Fruit fly (Drosophila melanogaster) whole organism, embryonic: ENCODE results near the gene CG5056.

ENCODE experiments used
- Ada2b ChIP-seq: fragments of 200-800 bp; sonication (Bioruptor generic); IDR thresholded peaks from 2 replicates; pipeline ENCODE4 v1.3.6; 2022; ENCODE audit warnings: missing biosample characterization, missing genetic modification characterization
- BEAF-32 ChIP-seq: fragments of 200-800 bp; sonication (Bioruptor generic); optimal IDR thresholded peaks from 3 replicates; lab custom pipeline; 2017; ENCODE audit warnings: missing biosample characterization, missing genetic modification characterization, mild to moderate bottlenecking, moderate library complexity, missing genetic modification reagents
- CG12236 ChIP-seq: fragments of 200-800 bp; sonication (Bioruptor generic); optimal IDR thresholded peaks from 2 replicates; lab custom pipeline; 2016; ENCODE audit warnings: missing biosample characterization, missing genetic modification characterization
- CG13287 ChIP-seq: fragments of 200-800 bp; sonication (Bioruptor generic); IDR thresholded peaks from 2 replicates; pipeline ENCODE4 v1.3.6; 2022; ENCODE audit warnings: missing biosample characterization, missing genetic modification characterization; ENCODE audit not compliant: partially characterized antibody
- CG17328 ChIP-seq: fragments of 200-800 bp; sonication (Bioruptor generic); IDR thresholded peaks from 2 replicates; pipeline ENCODE4 v1.3.6; 2022; ENCODE audit warnings: missing biosample characterization, missing genetic modification characterization
- CG17612 ChIP-seq: fragments of 200-800 bp; sonication (Bioruptor generic); IDR thresholded peaks from 2 replicates; pipeline ENCODE4 v1.3.6; 2022; ENCODE audit warnings: missing biosample characterization, missing genetic modification characterization
- CG1792 ChIP-seq: fragments of 200-800 bp; sonication (Bioruptor generic); optimal IDR thresholded peaks from 2 replicates; lab custom pipeline; 2016; ENCODE audit warnings: missing biosample characterization, missing genetic modification characterization
- CG18599 ChIP-seq: fragments of 200-800 bp; sonication (Bioruptor generic); optimal IDR thresholded peaks from 3 replicates; lab custom pipeline; 2017; ENCODE audit warnings: missing biosample characterization, missing genetic modification characterization, mild to moderate bottlenecking, moderate library complexity, missing genetic modification reagents
- CG30020 ChIP-seq: fragments of 200-800 bp; optimal IDR thresholded peaks from 2 replicates; lab custom pipeline; 2019; ENCODE audit warnings: missing biosample characterization, mild to moderate bottlenecking, missing genetic modification characterization, moderate library complexity
- CG32767 ChIP-seq: fragments of 200-800 bp; sonication (Bioruptor generic); IDR thresholded peaks from 2 replicates; pipeline ENCODE4 v1.3.6; 2022; ENCODE audit warnings: missing biosample characterization, missing genetic modification characterization
- CG3281 ChIP-seq: fragments of 200-800 bp; sonication (Bioruptor generic); optimal IDR thresholded peaks from 3 replicates; lab custom pipeline; 2017; ENCODE audit warnings: missing biosample characterization, mild to moderate bottlenecking, missing genetic modification characterization
- CG3838 ChIP-seq: fragments of 200-800 bp; sonication (Bioruptor generic); optimal IDR thresholded peaks from 3 replicates; lab custom pipeline; 2016; ENCODE audit warnings: missing biosample characterization, missing genetic modification characterization
- CG5180 ChIP-seq: fragments of 200-800 bp; sonication (Bioruptor generic); optimal IDR thresholded peaks from 3 replicates; lab custom pipeline; 2017; ENCODE audit warnings: missing biosample characterization, missing genetic modification characterization, mild to moderate bottlenecking, moderate library complexity, missing genetic modification reagents
- CG6765 ChIP-seq: fragments of 200-800 bp; sonication (Bioruptor generic); optimal IDR thresholded peaks from 3 replicates; lab custom pipeline; 2017; ENCODE audit warnings: missing biosample characterization, mild to moderate bottlenecking, missing genetic modification characterization
- CG6813 ChIP-seq: fragments of 200-800 bp; sonication (Bioruptor generic); optimal IDR thresholded peaks from 2 replicates; lab custom pipeline; 2017; ENCODE audit warnings: missing biosample characterization, missing genetic modification characterization, mild to moderate bottlenecking, moderate library complexity, missing genetic modification reagents
- CG9215 ChIP-seq: fragments of 200-800 bp; sonication (Bioruptor generic); IDR thresholded peaks from 2 replicates; pipeline ENCODE4 v1.3.6; 2022; ENCODE audit warnings: missing biosample characterization, missing genetic modification characterization
- CG9797 ChIP-seq: fragments of 200-800 bp; sonication (Bioruptor generic); optimal IDR thresholded peaks from 3 replicates; lab custom pipeline; 2018; ENCODE audit warnings: missing biosample characterization, mild to moderate bottlenecking, missing genetic modification characterization
- D19B ChIP-seq: fragments of 200-800 bp; sonication (Bioruptor generic); optimal IDR thresholded peaks from 2 replicates; lab custom pipeline; 2017; ENCODE audit warnings: missing biosample characterization, mild to moderate bottlenecking, missing genetic modification characterization
- Fer2 ChIP-seq: fragments of 200-800 bp; sonication (Bioruptor generic); optimal IDR thresholded peaks from 2 replicates; lab custom pipeline; 2018; ENCODE audit warnings: missing biosample characterization, mild to moderate bottlenecking, missing genetic modification characterization, moderate library complexity
- Hmr ChIP-seq: fragments of 200-800 bp; sonication (Bioruptor generic); optimal IDR thresholded peaks from 3 replicates; lab custom pipeline; 2017; ENCODE audit warnings: mild to moderate bottlenecking, missing biosample characterization, missing genetic modification reagents, missing genetic modification characterization
- Lim3 ChIP-seq: fragments of 200-800 bp; sonication (Bioruptor generic); IDR thresholded peaks from 2 replicates; pipeline ENCODE4 v1.3.6; 2022; ENCODE audit warnings: missing biosample characterization, missing genetic modification characterization
- MESR4 ChIP-seq: fragments of 200-800 bp; sonication (Bioruptor generic); optimal IDR thresholded peaks from 2 replicates; lab custom pipeline; 2018; ENCODE audit warnings: missing biosample characterization, mild to moderate bottlenecking, missing genetic modification characterization, moderate library complexity
- Meics ChIP-seq: fragments of 200-800 bp; sonication (Bioruptor generic); optimal IDR thresholded peaks from 2 replicates; lab custom pipeline; 2017; ENCODE audit warnings: missing biosample characterization, mild to moderate bottlenecking, missing genetic modification characterization
- Rfx ChIP-seq: fragments of 200-800 bp; sonication (Bioruptor generic); IDR thresholded peaks from 2 replicates; pipeline ENCODE4 v1.3.6; 2022; ENCODE audit warnings: missing biosample characterization, missing genetic modification characterization
- Usf ChIP-seq: fragments of 200-800 bp; sonication (Bioruptor generic); optimal IDR thresholded peaks from 2 replicates; lab custom pipeline; 2017; ENCODE audit warnings: missing genotype, missing biosample characterization, missing genetic modification characterization
- bigmax ChIP-seq: fragments of 200-800 bp; sonication (Bioruptor generic); optimal IDR thresholded peaks from 2 replicates; lab custom pipeline; 2018; ENCODE audit warnings: missing biosample characterization, mild to moderate bottlenecking, missing genetic modification characterization
- cas ChIP-seq: fragments of 200-800 bp; sonication (Bioruptor generic); IDR thresholded peaks from 2 replicates; pipeline ENCODE4 v1.3.6; 2022; ENCODE audit warnings: missing biosample characterization, missing genetic modification characterization
- crc ChIP-seq: fragments of 200-800 bp; sonication (Bioruptor generic); optimal IDR thresholded peaks from 2 replicates; lab custom pipeline; 2016; ENCODE audit warnings: missing biosample characterization, missing genetic modification characterization
- crp ChIP-seq, 2 experiments: fragments of 200-800 bp; sonication (Bioruptor generic); optimal IDR thresholded peaks; 2 replicates in 1 of 2; 3 replicates in 1 of 2; lab custom pipeline; 2017; ENCODE audit warnings: missing biosample characterization in 2 of 2, missing genetic modification characterization in 2 of 2, mild to moderate bottlenecking in 1 of 2, moderate library complexity in 1 of 2
- gro ChIP-seq: fragments of 200-800 bp; sonication (Bioruptor generic); optimal IDR thresholded peaks from 2 replicates; lab custom pipeline; 2016; ENCODE audit warnings: missing biosample characterization, missing genetic modification characterization
- jigr1 ChIP-seq: fragments of 200-800 bp; sonication (Bioruptor generic); IDR thresholded peaks from 3 replicates; pipeline ENCODE4 v1.3.6; 2022; ENCODE audit warnings: missing biosample characterization, missing genetic modification characterization
- jing ChIP-seq: fragments of 200-800 bp; sonication (Bioruptor generic); optimal IDR thresholded peaks from 2 replicates; lab custom pipeline; 2018; ENCODE audit warnings: missing biosample characterization, mild to moderate bottlenecking, missing genetic modification characterization
- jumu ChIP-seq: fragments of 200-800 bp; sonication (Bioruptor generic); optimal IDR thresholded peaks from 3 replicates; lab custom pipeline; 2016; ENCODE audit warnings: missing biosample characterization, missing genetic modification characterization
- lilli ChIP-seq: fragments of 200-800 bp; sonication (Bioruptor generic); optimal IDR thresholded peaks from 3 replicates; lab custom pipeline; 2016; ENCODE audit warnings: missing biosample characterization, missing genetic modification characterization
- mld ChIP-seq: fragments of 200-800 bp; sonication (Bioruptor generic); IDR thresholded peaks from 3 replicates; pipeline ENCODE4 v1.3.6; 2022; ENCODE audit warnings: missing biosample characterization, missing genetic modification characterization; ENCODE audit not compliant: partially characterized antibody
- odd ChIP-seq: fragments of 200-800 bp; sonication (Bioruptor generic); optimal IDR thresholded peaks from 2 replicates; lab custom pipeline; 2017; ENCODE audit warnings: missing biosample characterization, mild to moderate bottlenecking, missing genetic modification characterization
- pb ChIP-seq: fragments of 200-800 bp; sonication (Bioruptor generic); optimal IDR thresholded peaks from 3 replicates; lab custom pipeline; 2016; ENCODE audit warnings: missing biosample characterization, missing genetic modification characterization
- pho ChIP-seq: fragments of 200-800 bp; sonication (Bioruptor generic); optimal IDR thresholded peaks from 2 replicates; lab custom pipeline; 2016; ENCODE audit warnings: missing biosample characterization, missing genetic modification characterization
- psq ChIP-seq: fragments of 200-800 bp; sonication (Bioruptor generic); optimal IDR thresholded peaks from 2 replicates; lab custom pipeline; 2017; ENCODE audit warnings: missing biosample characterization, missing genetic modification characterization
- pum ChIP-seq: fragments of 200-800 bp; sonication (Bioruptor generic); optimal IDR thresholded peaks from 2 replicates; lab custom pipeline; 2016; ENCODE audit warnings: missing biosample characterization, missing genetic modification characterization
- ranshi ChIP-seq: fragments of 200-800 bp; sonication (Bioruptor generic); IDR thresholded peaks from 2 replicates; pipeline ENCODE4 v1.3.6; 2022; ENCODE audit warnings: missing biosample characterization, missing genetic modification characterization
- repo ChIP-seq: fragments of 200-800 bp; sonication (Bioruptor generic); optimal IDR thresholded peaks from 2 replicates; lab custom pipeline; 2016; ENCODE audit warnings: missing biosample characterization, missing genetic modification characterization
- row ChIP-seq: fragments of 200-800 bp; sonication (Bioruptor generic); IDR thresholded peaks from 3 replicates; pipeline ENCODE4 v1.3.6; 2022; ENCODE audit warnings: missing biosample characterization, missing genetic modification characterization
- sens ChIP-seq: fragments of 200-800 bp; sonication (Bioruptor generic); peaks from one replicate; lab custom pipeline; 2016; ENCODE audit warnings: missing biosample characterization, missing genetic modification characterization
- sima ChIP-seq: fragments of 200-800 bp; sonication (Bioruptor generic); optimal IDR thresholded peaks from 2 replicates; lab custom pipeline; 2016; ENCODE audit warnings: missing biosample characterization, missing genetic modification characterization
- slbo ChIP-seq: fragments of 200-800 bp; sonication (Bioruptor generic); IDR thresholded peaks from 2 replicates; pipeline ENCODE4 v1.3.6; 2022; ENCODE audit warnings: missing biosample characterization, missing genetic modification characterization
- stc ChIP-seq: fragments of 200-800 bp; sonication (Bioruptor generic); IDR thresholded peaks from 2 replicates; pipeline ENCODE4 v1.3.6; 2022; ENCODE audit warnings: missing biosample characterization, missing genetic modification characterization
- tgo ChIP-seq: fragments of 200-800 bp; sonication (Bioruptor generic); IDR thresholded peaks from 3 replicates; pipeline ENCODE4 v1.3.6; 2022; ENCODE audit warnings: missing biosample characterization, missing genetic modification characterization
- yki ChIP-seq: fragments of >200 bp; optimal IDR thresholded peaks from 3 replicates; lab custom pipeline; 2018

Gene CG5056

dm6 chr2L:10373605-10374269, 7.2 kb downstream of the CG5056 start, which contains the start of gene rho-5 (continued):
- TF ChIP-seq mld, result no peak
- no peak for TF ChIP-seq CG12236 (GFP tag; lab: Kevin White, UChicago)
- no peak for TF ChIP-seq CG17612 (GFP tag; lab: Robert Waterston, UW)
- no peak for TF ChIP-seq Meics (GFP tag; lab: Kevin White, UChicago)
- TF ChIP-seq jing (GFP tag; lab: Kevin White, UChicago), result no peak
- no peak for TF ChIP-seq sima (GFP tag; lab: Kevin White, UChicago)
- peak; percentile 6 for TF ChIP-seq gro (GFP tag; lab: Kevin White, UChicago)
- 0 out of 2 replicates have a peak, but pooled peaks have one; percentile 28 for TF ChIP-seq CG17328
- TF ChIP-seq stc (GFP tag; lab: Robert Waterston, UW), result no peak
- TF ChIP-seq CG6765 (GFP tag; lab: Kevin White, UChicago), result no peak
- TF ChIP-seq BEAF-32 (GFP tag; lab: Kevin White, UChicago), result peak; percentile 8
- peak; percentile 45; the same call in 1 of the 2 replicates for TF ChIP-seq Rfx
- TF ChIP-seq yki (lab: Kevin White, UChicago), result no peak
- TF ChIP-seq Usf (GFP tag; lab: Kevin White, UChicago), result no peak
- TF ChIP-seq tgo (GFP tag; lab: Robert Waterston, UW), result no peak
- TF ChIP-seq bigmax (GFP tag; lab: Kevin White, UChicago), result no peak
- no peak for TF ChIP-seq CG13287 (GFP tag; lab: Robert Waterston, UW)
- TF ChIP-seq MESR4 (GFP tag; lab: Kevin White, UChicago), result peak; percentile 7
- TF ChIP-seq pb (GFP tag; lab: Kevin White, UChicago), result no peak
- TF ChIP-seq jigr1 (GFP tag; lab: Robert Waterston, UW), result no peak
- TF ChIP-seq Lim3 (GFP tag; lab: Robert Waterston, UW), result no peak
- peak; percentile 65 for TF ChIP-seq D19B (GFP tag; lab: Kevin White, UChicago)
- TF ChIP-seq slbo (GFP tag; lab: Robert Waterston, UW), result peak; percentile 34; the same call in 1 of the 2 replicates
- no peak for TF ChIP-seq CG9797 (GFP tag; lab: Kevin White, UChicago)
- no peak for TF ChIP-seq CG32767 (GFP tag; lab: Robert Waterston, UW)
- TF ChIP-seq CG18599 (GFP tag; lab: Kevin White, UChicago), result no peak
- peak; percentile 13 for TF ChIP-seq CG30020 (tag; lab: Kevin White, UChicago)
- TF ChIP-seq Ada2b (GFP tag; lab: Robert Waterston, UW), result no peak
- peak; percentile 15 for TF ChIP-seq lilli (GFP tag; lab: Kevin White, UChicago)
- no peak for TF ChIP-seq CG6813 (GFP tag; lab: Kevin White, UChicago)
- no peak for TF ChIP-seq CG5180 (GFP tag; lab: Kevin White, UChicago)
- TF ChIP-seq sens (GFP tag; lab: Kevin White, UChicago), result peak; percentile 53
- no peak for TF ChIP-seq CG1792

- TF ChIP-seq D19B (GFP tag; lab: Kevin White, UChicago) (peak; percentile 21), pho (GFP tag; lab: Kevin White, UChicago) (no peak), CG3838 (GFP tag; lab: Kevin White, UChicago) (no peak), CG9215 (GFP tag; lab: Robert Waterston, UW) (no peak), CG3281 (GFP tag; lab: Kevin White, UChicago) (peak; percentile 70), ranshi (0 out of 2 replicates have a peak, but pooled peaks have one; percentile 33), CG30020 (tag; lab: Kevin White, UChicago) (peak; percentile 91), psq (GFP tag; lab: Kevin White, UChicago) (peak; percentile 10), jumu (GFP tag; lab: Kevin White, UChicago) (no peak), cas (GFP tag; lab: Robert Waterston, UW) (no peak), row (GFP tag; lab: Robert Waterston, UW) (peak; percentile 83), crp (GFP tag; optimal IDR thresholded peaks at IDR 0.05; lab: Kevin White, UChicago) (peak in 1 of 2 experiments; percentile 79), pum (GFP tag; lab: Kevin White, UChicago) (no peak), odd (peak; percentile 53), repo (GFP tag; lab: Kevin White, UChicago) (no peak), crc (GFP tag; lab: Kevin White, UChicago) (no peak), Fer2 (tag; lab: Kevin White, UChicago) (peak; percentile 48), Hmr (GFP tag; lab: Kevin White, UChicago) (peak; percentile 85)
Measured at dm6 chr2L:10375464-10376236, 9.2 kb downstream of the CG5056 start, which contains the start of the genes CG33303 and dpr19. Gene CG33303 (minus strand): TSS chr2L:10375757. Gene dpr19 (plus strand): TSS chr2L:10376168.
